Worm (Caenorhabditis elegans) whole organism, L4/young adult: ENCODE data around the gene T06E4.7.

Experiments
- W03F9.2 ChIP-seq: fragments of 150-350 bp; optimal IDR thresholded peaks from 2 replicates; lab custom pipeline; 2014; ENCODE audit warnings: missing biosample characterization, missing genetic modification characterization
- dao-5 ChIP-seq: sonication (generic microtip); optimal IDR thresholded peaks from 2 replicates; lab custom pipeline; 2016; ENCODE audit warnings: missing genotype, missing genetic modification characterization, moderate library complexity, missing compliant biosample characterization

- TF ChIP-seq W03F9.2 (no peak), dao-5 (tag; lab: Kevin White, UChicago) (no peak)
Observed at ce11 chrV:9582594-9583322, 43.4 kb upstream of the T06E4.7 start, which contains the start of gene rtfo-1.
